Fruit fly (Drosophila melanogaster) whole organism, adult: Measurements from ENCODE around the gene Uev1A.

ENCODE experiments used
- CG5204 ChIP-seq: fragments of 200-800 bp; sonication (Bioruptor generic); optimal IDR thresholded peaks from 2 replicates; lab custom pipeline; 2016; ENCODE audit warnings: missing biosample characterization, missing genetic modification characterization
- Crg-1 ChIP-seq: fragments of 200-800 bp; sonication (Bioruptor generic); optimal IDR thresholded peaks from 2 replicates; lab custom pipeline; 2016; ENCODE audit warnings: missing biosample characterization, missing genetic modification characterization

dm6 chr3L:5372052-5372451 lies 6.0 kb upstream of the Uev1A start:
- TF ChIP-seq CG5204 (GFP tag; lab: Kevin White, UChicago) (no peak), Crg-1 (GFP tag; lab: Kevin White, UChicago) (no peak)
